Worm (Caenorhabditis elegans) whole organism, L2 larva: ENCODE data around the gene R08C7.4.

Experiments used
- dmd-4 ChIP-seq: sonication (generic microtip); optimal IDR thresholded peaks from 2 replicates; lab custom pipeline; 2017; ENCODE audit warnings: missing biosample characterization, missing genetic modification characterization
- nhr-77 ChIP-seq: fragments of 150-350 bp; optimal IDR thresholded peaks from 2 replicates; lab custom pipeline; 2014; ENCODE audit warnings: missing biosample characterization, missing genetic modification characterization
- ztf-11 ChIP-seq: sonication (generic microtip); optimal IDR thresholded peaks from 2 replicates; lab custom pipeline; 2017; ENCODE audit warnings: missing biosample characterization, missing genetic modification characterization

ce11 chrIV:4459342-4459741 lies 24.5 kb downstream of the R08C7.4 start:
- TF ChIP-seq dmd-4 (tag; lab: Kevin White, UChicago) (no peak), nhr-77 (tag; lab: Kevin White, UChicago) (no peak), ztf-11 (tag; lab: Kevin White, UChicago) (no peak)
